Fruit fly (Drosophila melanogaster): ENCODE measurements around the gene Alp12.

Gene Alp12

dm6 chr2L:19439598-19440230 lies 15.9 kb downstream of the Alp12 start (continued):
- TF ChIP-seq CG10209 (GFP tag; optimal IDR thresholded peaks at IDR 0.05): peak; percentile 73
- TF ChIP-seq vfl (GFP tag; optimal IDR thresholded peaks at IDR 0.05): peak; percentile 44
- peak; percentile 53; the same call in 1 of the 2 replicates for TF ChIP-seq CG4404 (GFP tag; IDR thresholded peaks at IDR 0.05)
- no peak for TF ChIP-seq knrl (GFP tag; IDR thresholded peaks at IDR 0.05; ENCODE audit: partially characterized antibody)
- no peak for TF ChIP-seq CG7963 (GFP tag; IDR thresholded peaks at IDR 0.05; ENCODE audit: partially characterized antibody)
- peak; percentile 77 for TF ChIP-seq stc (GFP tag; IDR thresholded peaks at IDR 0.05)
- TF ChIP-seq gem (tag; optimal IDR thresholded peaks at IDR 0.05): peak; percentile 84
- peak; percentile 65 for TF ChIP-seq D19A (tag; optimal IDR thresholded peaks at IDR 0.05)
- peak; percentile 5 for TF ChIP-seq CTCF (GFP tag; optimal IDR thresholded peaks at IDR 0.05)
- peak; percentile 25 for TF ChIP-seq exex (tag; optimal IDR thresholded peaks at IDR 0.05)
- TF ChIP-seq CG14710 (tag; optimal IDR thresholded peaks at IDR 0.05): peak; percentile 14
- peak; percentile 70 for TF ChIP-seq CG9727 (GFP tag; optimal IDR thresholded peaks at IDR 0.05)
- peak; percentile 44; the same call in 1 of the 2 replicates for TF ChIP-seq Adf1 (GFP tag; IDR thresholded peaks at IDR 0.05)
- peak; percentile 37 for TF ChIP-seq CG5180 (GFP tag; optimal IDR thresholded peaks at IDR 0.05)
- peak; percentile 89 for TF ChIP-seq CG8924 (tag; optimal IDR thresholded peaks at IDR 0.05)
- peak; percentile 66 for TF ChIP-seq NK7.1 (GFP tag; optimal IDR thresholded peaks at IDR 0.05)
- peak; percentile 89 for TF ChIP-seq Dbx (GFP tag; IDR thresholded peaks at IDR 0.05)
- peak; percentile 36 for TF ChIP-seq CG6654 (GFP tag; optimal IDR thresholded peaks at IDR 0.05)
- TF ChIP-seq sisA (GFP tag; IDR thresholded peaks at IDR 0.05): peak; percentile 73
- TF ChIP-seq CG12744 (GFP tag; optimal IDR thresholded peaks at IDR 0.05): peak; percentile 76
- TF ChIP-seq disco-r (GFP tag; optimal IDR thresholded peaks at IDR 0.05): peak; percentile 41
- TF ChIP-seq CG34376 (GFP tag; optimal IDR thresholded peaks at IDR 0.05): no peak
- peak; percentile 82 for TF ChIP-seq CG17359 (tag; optimal IDR thresholded peaks at IDR 0.05)
- TF ChIP-seq Trl (optimal IDR thresholded peaks at IDR 0.05): no peak
- TF ChIP-seq Trl (GFP tag; optimal IDR thresholded peaks at IDR 0.05): peak; percentile 59
- TF ChIP-seq NFAT (GFP tag; IDR thresholded peaks at IDR 0.05): peak; percentile 48; the same call in 1 of the 2 replicates
- TF ChIP-seq aop (GFP tag; IDR thresholded peaks at IDR 0.05): no peak
- peak; percentile 45 for TF ChIP-seq CG33557 (GFP tag; optimal IDR thresholded peaks at IDR 0.05)
- no peak for TF ChIP-seq CG8765 (GFP tag; IDR thresholded peaks at IDR 0.05)
- no peak for TF ChIP-seq CG10431 (GFP tag; optimal IDR thresholded peaks at IDR 0.05)
- TF ChIP-seq scrt (GFP tag; optimal IDR thresholded peaks at IDR 0.05): peak; percentile 70
- no peak for TF ChIP-seq tna (GFP tag; IDR thresholded peaks at IDR 0.05; ENCODE audit: partially characterized antibody)
- TF ChIP-seq fd64A (GFP tag; optimal IDR thresholded peaks at IDR 0.05): peak; percentile 14
- TF ChIP-seq Camta (GFP tag; optimal IDR thresholded peaks at IDR 0.05): peak; percentile 86
- peak; percentile 79 for TF ChIP-seq bab2 (GFP tag; optimal IDR thresholded peaks at IDR 0.05)
- TF ChIP-seq CG12942 (GFP tag; optimal IDR thresholded peaks at IDR 0.05): peak; percentile 59
- TF ChIP-seq zfh1 (GFP tag; IDR thresholded peaks at IDR 0.05): peak; percentile 41; the same call in 2 of the 3 replicates
- TF ChIP-seq CG4360 (GFP tag; IDR thresholded peaks at IDR 0.05): no peak
- no peak for TF ChIP-seq CG7745 (tag; optimal IDR thresholded peaks at IDR 0.05)
- no peak for TF ChIP-seq pzg (GFP tag; optimal IDR thresholded peaks at IDR 0.05)
- peak; percentile 58 for TF ChIP-seq CG4820 (GFP tag; optimal IDR thresholded peaks at IDR 0.05)
- TF ChIP-seq CG9797 (GFP tag; optimal IDR thresholded peaks at IDR 0.05): no peak
- TF ChIP-seq sc (optimal IDR thresholded peaks at IDR 0.05): no peak
- peak; percentile 54 for TF ChIP-seq sc (GFP tag; optimal IDR thresholded peaks at IDR 0.05)
- no peak for TF ChIP-seq bigmax (GFP tag; optimal IDR thresholded peaks at IDR 0.05)
- 0 out of 2 replicates have a peak, but pooled peaks have one; percentile 49 for TF ChIP-seq ap (GFP tag; IDR thresholded peaks at IDR 0.05)
- no peak for TF ChIP-seq HLHmδ (GFP tag; optimal IDR thresholded peaks at IDR 0.05)
- TF ChIP-seq nau (GFP tag; optimal IDR thresholded peaks at IDR 0.05): peak; percentile 57
- TF ChIP-seq Elba2 (GFP tag; optimal IDR thresholded peaks at IDR 0.05): no peak
- TF ChIP-seq CG2120 (GFP tag; optimal IDR thresholded peaks at IDR 0.05): peak; percentile 75
- TF ChIP-seq vnd (GFP tag; IDR thresholded peaks at IDR 0.05; ENCODE audit: partially characterized antibody): no peak

All from whole organism, embryonic.